Worm (Caenorhabditis elegans) whole organism, L4 larva: ENCODE measurements around the gene F32D8.8.

Experiments used
- R02D3.7 ChIP-seq: fragments of 150-350 bp; sonication (generic microtip); optimal IDR thresholded peaks from 3 replicates; lab custom pipeline; 2014; ENCODE audit warnings: missing biosample characterization, missing genetic modification characterization
- aly-2 ChIP-seq: sonication (generic microtip); optimal IDR thresholded peaks from 2 replicates; lab custom pipeline; 2018; ENCODE audit warnings: missing biosample characterization, missing genetic modification characterization
- hmg-1.1 ChIP-seq: fragments of 200-800 bp; sonication (Bioruptor generic); IDR thresholded peaks from 2 replicates; pipeline ENCODE4 v1.3.6; 2022; ENCODE audit warnings: missing genetic modification reagents, missing genetic modification characterization, missing compliant biosample characterization
- nhr-11 ChIP-seq: fragments of 150-350 bp; optimal IDR thresholded peaks from 2 replicates; lab custom pipeline; 2014; ENCODE audit warnings: missing biosample characterization, missing genetic modification characterization
- tag-97 ChIP-seq: fragments of 200-800 bp; sonication (Bioruptor generic); IDR thresholded peaks from 2 replicates; pipeline ENCODE4 v1.3.6; 2022; ENCODE audit warnings: missing genetic modification characterization, missing compliant biosample characterization
- unc-62 ChIP-seq, 3 experiments: fragments of 150-350 bp in 1 of 3; sonication (generic microtip); optimal IDR thresholded peaks in 2 of 3; peaks in 1 of 3; 1 replicate in 1 of 3; 2 replicates in 2 of 3; lab custom pipeline; 2014 to 2017; ENCODE audit warnings: missing biosample characterization in 3 of 3, missing genetic modification characterization in 3 of 3, missing genetic modification reagents in 3 of 3, missing genotype in 1 of 3

DNA sequence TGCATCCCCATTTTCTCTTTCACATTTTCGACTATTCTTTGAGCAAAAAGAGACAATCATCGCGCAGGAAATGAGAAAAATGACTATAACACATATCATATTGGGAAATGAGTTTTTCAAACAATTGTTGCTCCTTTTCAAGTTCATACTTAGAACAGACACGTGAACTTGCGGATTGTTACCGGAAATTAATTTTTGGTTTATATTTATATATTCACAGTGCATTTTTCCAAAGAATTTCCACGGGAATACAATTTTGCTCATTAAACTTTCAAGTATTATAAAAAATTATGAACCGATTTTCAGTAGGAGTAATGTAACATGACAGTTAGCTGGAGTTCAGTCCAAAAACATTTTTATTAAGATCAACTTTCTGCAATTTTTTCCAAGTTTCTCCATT is 20.6 kb upstream of the F32D8.8 start, which contains the start of gene F58B4.7:
- TF ChIP-seq aly-2 (no peak), unc-62 (GFP tag; optimal IDR thresholded peaks at IDR 0.05 in 1 of 2; lab: Kevin White, UChicago) (no peak), unc-62 (tag; optimal IDR thresholded peaks at IDR 0.05; lab: Kevin White, UChicago) (no peak), R02D3.7 (no peak), tag-97 (GFP tag; lab: Robert Waterston, UW) (no peak), nhr-11 (tag; lab: Kevin White, UChicago) (no peak), hmg-1.1 (GFP tag; lab: Robert Waterston, UW) (no peak)
